Worm (Caenorhabditis elegans) whole organism, late embryonic: ENCODE results near the gene aps-2.

Experiments used
- dmd-4 ChIP-seq: sonication (generic microtip); optimal IDR thresholded peaks from 2 replicates; lab custom pipeline; 2016; ENCODE audit warnings: borderline replicate concordance, missing genetic modification characterization, missing compliant biosample characterization
- fkh-10 ChIP-seq: fragments of 150-350 bp; optimal IDR thresholded peaks from 2 replicates; lab custom pipeline; 2014; ENCODE audit warnings: missing biosample characterization, missing genetic modification reagents, missing genetic modification characterization
- nfya-1 ChIP-seq: sonication (generic microtip); optimal IDR thresholded peaks from 2 replicates; lab custom pipeline; 2017; ENCODE audit warnings: missing genetic modification characterization, mild to moderate bottlenecking, missing compliant biosample characterization, antibody characterized with exemption, moderate library complexity
- npax-4 ChIP-seq: sonication (generic microtip); optimal IDR thresholded peaks from 2 replicates; lab custom pipeline; 2016; ENCODE audit warnings: missing genetic modification characterization, missing compliant biosample characterization
- pax-1 ChIP-seq: fragments of 150-350 bp; optimal IDR thresholded peaks from 2 replicates; lab custom pipeline; 2014; ENCODE audit warnings: missing biosample characterization, missing genetic modification characterization
- pha-4 ChIP-seq: fragments of 150-350 bp; optimal IDR thresholded peaks from 2 replicates; lab custom pipeline; 2018; ENCODE audit warnings: missing biosample characterization, missing genetic modification reagents, missing genetic modification characterization
- pqm-1 ChIP-seq: sonication (generic microtip); optimal IDR thresholded peaks from 2 replicates; lab custom pipeline; 2016; ENCODE audit warnings: missing genetic modification characterization, missing compliant biosample characterization

DNA sequence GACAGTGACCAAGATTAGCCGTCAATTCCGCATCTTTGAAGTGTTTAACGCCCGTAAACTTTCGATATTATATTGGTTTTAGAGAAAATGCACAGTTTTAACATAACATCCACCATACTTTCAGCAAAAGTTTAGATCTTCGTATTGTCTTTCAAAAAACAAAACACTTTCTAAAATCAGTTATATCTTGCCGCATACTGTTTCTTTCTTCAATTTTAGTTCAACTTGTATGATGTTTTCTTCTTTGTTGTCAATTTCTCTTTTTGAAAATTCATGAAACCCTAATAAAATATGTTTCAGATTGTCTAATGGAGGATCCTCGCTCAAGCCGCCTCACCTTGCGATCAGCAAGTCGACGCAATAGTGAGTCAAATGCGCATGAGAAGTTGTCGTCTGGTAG, 4.3 kb upstream of the aps-2 start, which contains the start of gene F02E8.4:
- TF ChIP-seq npax-4 (no peak), nfya-1 (tag; lab: Kevin White, UChicago) (no peak), pqm-1 (tag; lab: Kevin White, UChicago) (no peak), pax-1 (tag; lab: Kevin White, UChicago) (no peak), fkh-10 (GFP tag; lab: Kevin White, UChicago) (no peak), dmd-4 (no peak), pha-4 (tag; lab: Kevin White, UChicago) (no peak)
